Worm (Caenorhabditis elegans): Measurements from ENCODE around the gene mpz-6.

DNA sequence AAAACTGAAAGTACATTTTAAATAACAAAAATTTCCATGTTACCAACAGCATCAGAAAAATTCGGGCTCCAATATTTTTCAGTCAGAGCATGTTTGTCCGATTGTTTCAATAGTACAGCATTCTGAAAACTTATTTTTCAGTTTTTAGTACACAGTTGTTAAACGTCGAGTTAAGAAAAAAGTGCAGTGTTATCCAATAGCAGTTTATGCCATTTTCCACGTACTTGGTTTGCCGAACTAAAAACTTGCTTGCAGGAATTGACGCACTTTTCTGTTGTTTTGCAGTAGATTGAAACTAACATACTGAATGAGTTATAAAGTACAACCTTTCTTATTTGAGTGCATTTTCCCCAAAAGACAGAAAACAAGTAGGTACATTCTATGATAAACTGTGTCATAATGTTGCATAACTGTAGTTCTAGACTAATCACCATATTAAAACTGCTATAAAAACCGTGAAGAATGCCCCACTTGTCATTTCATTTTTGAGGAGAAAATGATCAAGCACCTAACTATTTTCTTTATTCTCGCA, 8.5 kb downstream of the mpz-6 start, which contains the start of the genes Y51B9A.14 and Y51B9A.8:
- TF ChIP-seq ztf-28 (GFP tag; IDR thresholded peaks at IDR 0.05) (no peak), ceh-58 (GFP tag; IDR thresholded peaks at IDR 0.05) (no peak), snpc-4 (GFP tag; optimal IDR thresholded peaks at IDR 0.05) (no peak), snpc-4 (tag; optimal IDR thresholded peaks at IDR 0.05) (no peak), nhr-80 (tag; optimal IDR thresholded peaks at IDR 0.05) (no peak), him-1 (tag; optimal IDR thresholded peaks at IDR 0.05) (no peak), ccch-3 (GFP tag; optimal IDR thresholded peaks at IDR 0.05) (no peak), hlh-12 (tag; optimal IDR thresholded peaks at IDR 0.05) (no peak), madf-3 (GFP tag; IDR thresholded peaks at IDR 0.05) (no peak)

Data from whole organism, young adult.